Fruit fly (Drosophila melanogaster): ENCODE measurements around the gene Best1.

Best1 gene

DNA sequence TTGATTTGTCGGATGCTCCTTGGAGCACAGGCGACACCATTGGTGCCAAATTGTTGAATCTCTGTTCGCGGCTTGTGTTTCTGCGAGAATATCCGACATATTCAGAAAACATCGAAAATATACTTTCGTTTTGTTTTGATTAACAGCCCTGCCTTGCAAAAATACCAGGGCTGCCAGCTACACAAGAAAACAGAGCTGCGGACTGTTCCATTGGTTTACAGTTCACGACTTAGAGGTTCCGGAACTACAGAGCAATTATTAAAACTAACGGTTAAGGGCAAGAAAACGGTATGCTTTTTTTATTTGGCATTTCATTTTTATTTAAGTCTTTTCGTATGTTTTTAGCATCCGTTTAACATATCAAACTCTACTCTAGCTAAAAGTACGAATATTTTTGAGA, 9.1 kb downstream of the Best1 start, which contains the start of gene CG6254 (continued):
- TF ChIP-seq ranshi (GFP tag; IDR thresholded peaks at IDR 0.05) (no peak), shn (GFP tag; optimal IDR thresholded peaks at IDR 0.05) (peak; percentile 17), btn (GFP tag; optimal IDR thresholded peaks at IDR 0.05) (no peak), tgo (GFP tag; IDR thresholded peaks at IDR 0.05) (no peak), BEAF-32 (GFP tag; optimal IDR thresholded peaks at IDR 0.05) (peak; percentile 27), CG13775 (GFP tag; optimal IDR thresholded peaks at IDR 0.05) (no peak), wor (GFP tag; IDR thresholded peaks at IDR 0.05) (no peak), gcm2 (GFP tag; optimal IDR thresholded peaks at IDR 0.05) (no peak), CG18599 (GFP tag; optimal IDR thresholded peaks at IDR 0.05) (no peak), Hey (tag; optimal IDR thresholded peaks at IDR 0.05) (no peak), Nf-YC (tag; optimal IDR thresholded peaks at IDR 0.05) (no peak), CG4617 (GFP tag; optimal IDR thresholded peaks at IDR 0.05; ENCODE audit: borderline replicate concordance) (peak; percentile 85), ind (GFP tag; optimal IDR thresholded peaks at IDR 0.05) (peak; percentile 52), CG14860 (GFP tag; IDR thresholded peaks at IDR 0.05; ENCODE audit: partially characterized antibody) (no peak), jing (GFP tag; optimal IDR thresholded peaks at IDR 0.05) (no peak), CG1603 (tag; optimal IDR thresholded peaks at IDR 0.05) (peak; percentile 68), Ada2b (GFP tag; IDR thresholded peaks at IDR 0.05) (0 out of 2 replicates have a peak, but pooled peaks have one; percentile 8), tup (GFP tag; optimal IDR thresholded peaks at IDR 0.05) (no peak), CG17328 (GFP tag; IDR thresholded peaks at IDR 0.05) (no peak), p53 (GFP tag; optimal IDR thresholded peaks at IDR 0.05) (no peak), Myb (GFP tag; optimal IDR thresholded peaks at IDR 0.05) (peak; percentile 93), tin (GFP tag; optimal IDR thresholded peaks at IDR 0.05) (peak; percentile 47), gce (GFP tag; IDR thresholded peaks at IDR 0.05) (no peak), dysf (GFP tag; IDR thresholded peaks at IDR 0.05) (0 out of 3 replicates have a peak, but pooled peaks have one; percentile 31), CG8944 (GFP tag; optimal IDR thresholded peaks at IDR 0.05) (peak; percentile 30), CG7963 (GFP tag; IDR thresholded peaks at IDR 0.05; ENCODE audit: partially characterized antibody) (no peak), ac (GFP tag; optimal IDR thresholded peaks at IDR 0.05) (no peak), CG16779 (GFP tag; IDR thresholded peaks at IDR 0.05) (no peak), ash1 (GFP tag; optimal IDR thresholded peaks at IDR 0.05) (no peak), chif (GFP tag; optimal IDR thresholded peaks at IDR 0.05) (peak in 1 of 2 experiments; percentile 33), CG17802 (tag; optimal IDR thresholded peaks at IDR 0.05) (peak; percentile 28), sim (GFP tag; IDR thresholded peaks at IDR 0.05) (no peak), ftz-f1 (GFP tag; optimal IDR thresholded peaks at IDR 0.05) (peak; percentile 76), dati (GFP tag; IDR thresholded peaks at IDR 0.05) (no peak), CG8290 (GFP tag; optimal IDR thresholded peaks at IDR 0.05) (no peak), CG8290 (tag; optimal IDR thresholded peaks at IDR 0.05) (no peak), jumu (GFP tag; optimal IDR thresholded peaks at IDR 0.05) (no peak), Sry-δ (GFP tag; optimal IDR thresholded peaks at IDR 0.05) (peak; percentile 34), vfl (GFP tag; optimal IDR thresholded peaks at IDR 0.05) (peak; percentile 25), esg (GFP tag; conservative IDR thresholded peaks at IDR 0.05) (no peak), gem (tag; optimal IDR thresholded peaks at IDR 0.05) (no peak), nerfin-1 (tag; optimal IDR thresholded peaks at IDR 0.05) (no peak), ase (GFP tag; IDR thresholded peaks at IDR 0.05) (peak; percentile 50; the same call in 1 of the 3 replicates), CG31365 (tag; optimal IDR thresholded peaks at IDR 0.05) (no peak), CG5245 (GFP tag; optimal IDR thresholded peaks at IDR 0.05) (no peak), ssp (GFP tag; IDR thresholded peaks at IDR 0.05) (no peak), CG14710 (tag; optimal IDR thresholded peaks at IDR 0.05) (peak; percentile 17), CG34376 (GFP tag; optimal IDR thresholded peaks at IDR 0.05) (peak; percentile 45), Kr (GFP tag; optimal IDR thresholded peaks at IDR 0.05) (no peak), gt (GFP tag; IDR thresholded peaks at IDR 0.05) (no peak), Hr78 (GFP tag; optimal IDR thresholded peaks at IDR 0.05) (no peak), CG43689 (GFP tag; IDR thresholded peaks at IDR 0.05) (no peak)
